Worm (Caenorhabditis elegans): Measurements from ENCODE around the gene W04H10.1.

The W04H10.1 gene

DNA sequence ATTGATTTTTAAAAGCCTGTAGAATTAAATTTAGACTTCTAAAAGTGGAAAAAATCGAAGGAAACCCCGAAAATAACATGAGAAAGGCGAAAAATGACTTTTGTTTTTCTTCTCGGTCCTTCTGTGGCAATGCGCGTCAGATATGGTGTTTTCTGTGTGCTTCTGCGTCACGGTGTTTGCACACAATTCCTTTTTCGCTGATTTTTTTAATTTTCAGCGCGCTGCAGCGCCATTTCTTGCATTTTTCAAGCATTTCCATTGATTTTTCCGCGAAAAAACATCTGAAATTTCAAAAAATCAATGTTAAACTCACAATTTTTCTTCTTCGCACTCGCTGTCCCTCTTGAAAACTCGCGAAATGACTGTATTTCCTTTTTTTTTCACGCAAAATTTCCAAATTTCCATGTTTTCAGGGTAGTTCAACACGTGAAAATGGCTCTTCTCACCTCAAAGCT lies 28.6 kb upstream of the W04H10.1 start, which contains the start of the genes cdc-37 and W08F4.3:
cdc-37 (minus strand) TSS at position 405 of the 455 bp plus-strand sequence.
W08F4.3 (plus strand) TSS at position 414 of the 455 bp plus-strand sequence.
- TF ChIP-seq pha-4 (tag; optimal IDR thresholded peaks at IDR 0.05) = no peak
- TF ChIP-seq unc-42 (tag; optimal IDR thresholded peaks at IDR 0.05) = peak; percentile 7

DNA sequence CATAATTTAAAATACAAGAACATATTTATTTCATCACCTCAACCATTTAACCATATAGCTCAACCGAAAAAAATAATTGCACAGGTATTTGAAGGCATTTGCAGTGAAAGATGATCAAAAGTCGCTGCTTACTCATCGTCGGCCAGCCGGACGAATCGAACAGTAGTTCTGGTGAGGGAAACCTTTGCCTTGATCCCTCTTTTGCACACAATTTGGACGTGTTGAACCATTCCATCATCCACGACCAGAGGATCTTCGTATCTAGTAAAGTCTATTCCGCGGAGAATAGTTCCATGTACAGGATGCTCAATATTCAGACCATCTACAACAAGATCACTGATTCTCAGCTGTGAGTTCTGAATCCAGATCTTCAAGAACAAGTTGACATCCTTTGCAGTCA lies 26.9 kb upstream of the W04H10.1 start:
- TF ChIP-seq ceh-22 (tag; optimal IDR thresholded peaks at IDR 0.05) = no peak
- no peak for TF ChIP-seq pat-9 (tag; optimal IDR thresholded peaks at IDR 0.05)
- TF ChIP-seq che-1 (tag; optimal IDR thresholded peaks at IDR 0.05) = no peak
- TF ChIP-seq npax-4 (tag; optimal IDR thresholded peaks at IDR 0.05) = no peak
- TF ChIP-seq rnt-1 (tag; optimal IDR thresholded peaks at IDR 0.05) = no peak
- no peak for TF ChIP-seq unc-86 (tag; optimal IDR thresholded peaks at IDR 0.05)
- TF ChIP-seq zip-5 (tag; optimal IDR thresholded peaks at IDR 0.05) = no peak
- TF ChIP-seq syd-9 (tag; optimal IDR thresholded peaks at IDR 0.05) = no peak

DNA sequence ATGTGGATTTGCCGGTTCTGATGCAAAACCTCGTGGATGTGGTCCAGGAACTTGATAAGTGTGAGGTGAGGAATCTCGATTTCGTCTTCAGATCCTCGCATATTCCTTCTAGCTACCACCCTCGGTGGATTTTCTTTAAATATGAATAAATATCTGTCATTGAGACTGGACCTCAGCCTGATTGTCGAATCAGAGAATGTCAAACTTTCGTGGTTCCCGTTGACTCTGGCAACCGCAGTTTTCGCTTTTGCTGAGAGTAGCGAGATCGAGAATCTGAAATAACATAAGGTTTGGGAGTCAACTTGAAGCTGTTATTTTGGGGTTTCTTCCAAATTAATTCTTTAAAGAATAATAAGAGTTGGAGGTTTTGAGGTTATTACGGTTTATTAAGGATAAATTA lies 26.2 kb upstream of the W04H10.1 start, which contains the start of gene fbxb-14:
fbxb-14 (minus strand) TSS at position 101 of the 400 bp plus-strand sequence.
- TF ChIP-seq sox-2 (GFP tag; IDR thresholded peaks at IDR 0.05) = no peak
- TF ChIP-seq ama-1 (optimal IDR thresholded peaks at IDR 0.05) = no peak
- no peak for TF ChIP-seq Y22D7AL.16 (tag; optimal IDR thresholded peaks at IDR 0.05)
- no peak for TF ChIP-seq ztf-16 (tag; optimal IDR thresholded peaks at IDR 0.05)
- TF ChIP-seq tbx-2 (tag; optimal IDR thresholded peaks at IDR 0.05) = no peak
- TF ChIP-seq sox-4 (tag; optimal IDR thresholded peaks at IDR 0.05) = no peak
- TF ChIP-seq lin-11 (tag; optimal IDR thresholded peaks at IDR 0.05) = no peak
- TF ChIP-seq T23F11.4 (GFP tag; optimal IDR thresholded peaks at IDR 0.05) = no peak
- TF ChIP-seq elt-4 (tag; optimal IDR thresholded peaks at IDR 0.05) = no peak
- TF ChIP-seq pqm-1 (tag; optimal IDR thresholded peaks at IDR 0.05) = no peak
- no peak for TF ChIP-seq F13H6.1 (tag; optimal IDR thresholded peaks at IDR 0.05)
- no peak for TF ChIP-seq dmd-4 (tag; optimal IDR thresholded peaks at IDR 0.05; ENCODE audit: borderline replicate concordance)
- no peak for TF ChIP-seq unc-42 (tag; optimal IDR thresholded peaks at IDR 0.05)
- no peak for TF ChIP-seq ceh-6 (GFP tag; optimal IDR thresholded peaks at IDR 0.05)
- no peak for TF ChIP-seq ceh-31 (tag; optimal IDR thresholded peaks at IDR 0.05)

DNA sequence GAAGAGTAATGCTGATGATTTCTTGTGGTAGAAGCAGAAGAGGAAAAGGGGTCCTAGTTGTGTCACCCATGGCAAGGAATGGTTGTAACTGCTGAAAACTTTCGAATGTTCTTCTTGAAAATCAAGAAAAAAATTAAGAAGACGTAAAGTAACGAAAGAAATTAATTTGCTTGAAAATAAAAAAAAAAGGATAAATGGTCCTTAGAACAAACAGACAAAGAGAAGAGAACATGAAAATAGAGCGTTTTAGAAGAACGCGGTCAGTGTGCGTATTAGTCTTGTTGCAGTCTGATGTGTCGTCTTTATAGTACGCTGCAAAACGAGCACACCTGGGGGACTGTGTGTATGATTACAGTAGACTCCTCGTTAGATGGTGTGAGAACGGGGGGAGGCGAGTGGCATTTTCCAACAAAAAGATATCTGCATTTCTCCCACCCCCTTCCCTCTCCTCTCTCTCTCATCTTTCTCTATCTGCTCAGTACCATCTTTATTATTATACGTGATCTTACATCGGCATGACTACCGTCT lies 24.5 kb upstream of the W04H10.1 start, which contains the start of the genes W08F4.12 and W08F4.13:
W08F4.12 (minus strand) TSS at position 101 of the 528 bp plus-strand sequence.
W08F4.13 (plus strand) TSS at position 478 of the 528 bp plus-strand sequence.
- TF ChIP-seq eyg-1 (tag; optimal IDR thresholded peaks at IDR 0.05) = no peak

DNA sequence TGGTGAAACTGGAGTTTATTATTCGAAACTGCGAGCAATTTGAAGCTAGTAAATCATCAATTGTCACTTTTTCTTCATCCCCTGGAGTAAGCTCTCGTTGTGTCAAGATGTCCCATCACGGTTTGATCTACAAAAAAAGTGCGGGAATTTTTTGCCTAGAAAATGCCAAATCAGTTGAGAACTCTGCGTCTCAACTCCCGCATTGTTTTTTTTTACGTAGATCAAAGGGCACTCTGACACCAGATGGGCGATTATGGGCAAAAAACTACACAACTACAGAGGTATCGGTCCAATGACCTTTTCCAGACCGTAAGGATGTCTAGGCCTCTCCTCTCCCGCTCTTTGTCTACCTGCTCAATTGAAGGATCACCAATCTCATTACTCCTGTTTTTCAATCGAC lies 21.3 kb upstream of the W04H10.1 start, which contains the start of gene fbxb-34:
fbxb-34 (plus strand) TSS at position 301 of the 400 bp plus-strand sequence.
- TF ChIP-seq ceh-6 (GFP tag; optimal IDR thresholded peaks at IDR 0.05) (no peak), ets-4 (tag; optimal IDR thresholded peaks at IDR 0.05) (no peak), unc-55 (GFP tag; optimal IDR thresholded peaks at IDR 0.05) (no peak), lin-11 (tag; optimal IDR thresholded peaks at IDR 0.05) (no peak), nfya-1 (tag; optimal IDR thresholded peaks at IDR 0.05) (no peak), ceh-22 (tag; optimal IDR thresholded peaks at IDR 0.05) (no peak), pqm-1 (tag; optimal IDR thresholded peaks at IDR 0.05) (no peak), tbx-7 (tag; optimal IDR thresholded peaks at IDR 0.05) (no peak), hlh-13 (GFP tag; optimal IDR thresholded peaks at IDR 0.05) (no peak), hlh-6 (tag; optimal IDR thresholded peaks at IDR 0.05) (no peak), tbx-2 (tag; optimal IDR thresholded peaks at IDR 0.05) (no peak), unc-86 (tag; optimal IDR thresholded peaks at IDR 0.05) (no peak), F13H6.1 (tag; optimal IDR thresholded peaks at IDR 0.05) (no peak), ztf-16 (tag; optimal IDR thresholded peaks at IDR 0.05) (no peak), mec-3 (tag; optimal IDR thresholded peaks at IDR 0.05; ENCODE audit: borderline replicate concordance) (no peak)

DNA sequence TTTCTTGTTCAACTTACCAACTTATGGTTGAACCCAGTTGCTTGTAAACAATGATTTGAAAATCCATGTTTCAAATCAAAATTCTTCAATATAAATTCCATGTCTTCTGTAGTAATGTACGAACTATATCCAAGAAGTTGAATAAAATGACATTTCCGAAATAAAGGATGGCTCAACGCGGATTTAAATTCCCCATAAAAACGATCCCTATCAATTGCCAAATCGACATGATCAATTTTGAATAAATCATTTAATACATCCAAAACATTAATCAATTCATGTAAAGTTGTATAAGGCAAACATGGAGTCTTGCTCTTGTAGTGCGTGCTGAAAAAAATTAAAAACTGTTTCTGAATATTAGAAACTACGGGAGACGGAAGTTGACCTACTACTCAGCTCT lies 17.7 kb upstream of the W04H10.1 start, which contains the start of gene W08F4.10:
W08F4.10 (minus strand) TSS at position 101 of the 400 bp plus-strand sequence.
- TF ChIP-seq C38D4.7 (GFP tag; optimal IDR thresholded peaks at IDR 0.05) (no peak), ceh-6 (GFP tag; optimal IDR thresholded peaks at IDR 0.05) (no peak), ceh-31 (tag; optimal IDR thresholded peaks at IDR 0.05) (no peak)
